Worm (Caenorhabditis elegans) whole organism, late embryonic: ENCODE measurements around the gene mam-5.

Experiments used
- C38D4.7 ChIP-seq: fragments of 200-800 bp; sonication (Bioruptor generic); optimal IDR thresholded peaks from 2 replicates; lab custom pipeline; 2018; ENCODE audit warnings: mild to moderate bottlenecking, missing genetic modification characterization, moderate library complexity, missing compliant biosample characterization
- K09A11.1 ChIP-seq: sonication (generic microtip); optimal IDR thresholded peaks from 2 replicates; lab custom pipeline; 2017; ENCODE audit warnings: antibody characterized with exemption, mild to moderate bottlenecking, missing genetic modification characterization, missing compliant biosample characterization; ENCODE audit not compliant: insufficient read depth
- ahr-1 ChIP-seq: sonication (generic microtip); optimal IDR thresholded peaks from 2 replicates; lab custom pipeline; 2016; ENCODE audit warnings: missing genetic modification characterization, missing compliant biosample characterization
- ceh-14 ChIP-seq: sonication (generic microtip); optimal IDR thresholded peaks from 2 replicates; lab custom pipeline; 2016; ENCODE audit warnings: missing genotype, missing genetic modification characterization, missing compliant biosample characterization
- ceh-19 ChIP-seq: fragments of 200-800 bp; sonication (Bioruptor generic); optimal IDR thresholded peaks from 2 replicates; lab custom pipeline; 2018; ENCODE audit warnings: mild to moderate bottlenecking, missing genetic modification characterization, missing compliant biosample characterization
- ceh-2 ChIP-seq: sonication (generic microtip); optimal IDR thresholded peaks from 2 replicates; lab custom pipeline; 2016; ENCODE audit warnings: missing genotype, missing genetic modification characterization, missing compliant biosample characterization
- ceh-22 ChIP-seq: sonication (generic microtip); optimal IDR thresholded peaks from 2 replicates; lab custom pipeline; 2017; ENCODE audit warnings: missing biosample characterization, missing genetic modification characterization
- ceh-30 ChIP-seq: fragments of 150-350 bp; optimal IDR thresholded peaks from 2 replicates; lab custom pipeline; 2014; ENCODE audit warnings: missing biosample characterization, missing genetic modification characterization
- ceh-34 ChIP-seq: sonication (generic microtip); optimal IDR thresholded peaks from 2 replicates; lab custom pipeline; 2016; ENCODE audit warnings: mild to moderate bottlenecking, missing genetic modification characterization, missing compliant biosample characterization
- ceh-48 ChIP-seq: sonication (generic microtip); optimal IDR thresholded peaks from 2 replicates; lab custom pipeline; 2016; ENCODE audit warnings: missing genetic modification characterization, inconsistent platforms, missing compliant biosample characterization
- ceh-6 ChIP-seq: fragments of 200-800 bp; sonication (Bioruptor generic); optimal IDR thresholded peaks from 2 replicates; lab custom pipeline; 2018; ENCODE audit warnings: mild to moderate bottlenecking, missing genetic modification characterization, missing compliant biosample characterization
- ceh-9 ChIP-seq: sonication (generic microtip); optimal IDR thresholded peaks from 2 replicates; lab custom pipeline; 2016; ENCODE audit warnings: mild to moderate bottlenecking, missing genetic modification characterization, inconsistent platforms, missing compliant biosample characterization
- dmd-4 ChIP-seq: sonication (generic microtip); optimal IDR thresholded peaks from 2 replicates; lab custom pipeline; 2016; ENCODE audit warnings: borderline replicate concordance, missing genetic modification characterization, missing compliant biosample characterization
- dve-1 ChIP-seq: sonication (generic microtip); optimal IDR thresholded peaks from 2 replicates; lab custom pipeline; 2017; ENCODE audit warnings: antibody characterized with exemption, mild to moderate bottlenecking, missing genetic modification characterization, missing compliant biosample characterization
- elt-2 ChIP-seq: sonication (generic microtip); optimal IDR thresholded peaks from 2 replicates; lab custom pipeline; 2016; ENCODE audit warnings: missing genetic modification reagents, missing genetic modification characterization, missing compliant biosample characterization
- ets-4 ChIP-seq: sonication (generic microtip); optimal IDR thresholded peaks from 2 replicates; lab custom pipeline; 2016; ENCODE audit warnings: missing genetic modification characterization, missing compliant biosample characterization
- fax-1 ChIP-seq: sonication (generic microtip); optimal IDR thresholded peaks from 2 replicates; lab custom pipeline; 2016; ENCODE audit warnings: missing genotype, missing genetic modification characterization, missing compliant biosample characterization
- fkh-6 ChIP-seq: sonication (generic microtip); optimal IDR thresholded peaks from 2 replicates; lab custom pipeline; 2016; ENCODE audit warnings: missing genetic modification characterization, missing compliant biosample characterization
- gmeb-2 ChIP-seq: sonication (generic microtip); optimal IDR thresholded peaks from 2 replicates; lab custom pipeline; 2016; ENCODE audit warnings: missing genetic modification characterization, inconsistent platforms, missing compliant biosample characterization
- hlh-13 ChIP-seq: fragments of 200-800 bp; sonication (Bioruptor generic); optimal IDR thresholded peaks from 2 replicates; lab custom pipeline; 2018; ENCODE audit warnings: mild to moderate bottlenecking, missing genetic modification characterization, missing compliant biosample characterization
- hlh-15 ChIP-seq: sonication (generic microtip); optimal IDR thresholded peaks from 2 replicates; lab custom pipeline; 2016; ENCODE audit warnings: missing genetic modification characterization, missing compliant biosample characterization
- hlh-6 ChIP-seq: sonication (generic microtip); optimal IDR thresholded peaks from 2 replicates; lab custom pipeline; 2016; ENCODE audit warnings: missing genotype, missing genetic modification characterization, missing compliant biosample characterization
- hlh-8 ChIP-seq: sonication (generic microtip); optimal IDR thresholded peaks from 2 replicates; lab custom pipeline; 2016; ENCODE audit warnings: missing genotype, missing genetic modification characterization, missing compliant biosample characterization
- lim-6 ChIP-seq: sonication (generic microtip); optimal IDR thresholded peaks from 2 replicates; lab custom pipeline; 2016; ENCODE audit warnings: missing genetic modification characterization, missing compliant biosample characterization
- lin-11 ChIP-seq: fragments of 200-800 bp; sonication (Bioruptor generic); optimal IDR thresholded peaks from 2 replicates; lab custom pipeline; 2018; ENCODE audit warnings: mild to moderate bottlenecking, missing genetic modification characterization, missing compliant biosample characterization
- madf-2 ChIP-seq: sonication (generic microtip); optimal IDR thresholded peaks from 2 replicates; lab custom pipeline; 2017; ENCODE audit warnings: missing genetic modification characterization, missing compliant biosample characterization
- mec-3 ChIP-seq: sonication (generic microtip); optimal IDR thresholded peaks from 2 replicates; lab custom pipeline; 2016; ENCODE audit warnings: borderline replicate concordance, missing genetic modification characterization, missing compliant biosample characterization
- nfya-1 ChIP-seq: sonication (generic microtip); optimal IDR thresholded peaks from 2 replicates; lab custom pipeline; 2017; ENCODE audit warnings: missing genetic modification characterization, mild to moderate bottlenecking, missing compliant biosample characterization, antibody characterized with exemption, moderate library complexity
- nhr-11 ChIP-seq: fragments of 150-350 bp; optimal IDR thresholded peaks from 2 replicates; lab custom pipeline; 2014; ENCODE audit warnings: missing biosample characterization, missing genetic modification characterization
- odd-2 ChIP-seq: sonication (generic microtip); optimal IDR thresholded peaks from 2 replicates; lab custom pipeline; 2017; ENCODE audit warnings: antibody characterized with exemption, mild to moderate bottlenecking, missing genetic modification characterization, missing compliant biosample characterization
- pax-1 ChIP-seq: fragments of 150-350 bp; optimal IDR thresholded peaks from 2 replicates; lab custom pipeline; 2014; ENCODE audit warnings: missing biosample characterization, missing genetic modification characterization
- pha-2 ChIP-seq: sonication (generic microtip); optimal IDR thresholded peaks from 2 replicates; lab custom pipeline; 2017; ENCODE audit warnings: mild to moderate bottlenecking, missing genetic modification characterization, missing compliant biosample characterization
- pha-4 ChIP-seq: fragments of 150-350 bp; optimal IDR thresholded peaks from 2 replicates; lab custom pipeline; 2018; ENCODE audit warnings: missing biosample characterization, missing genetic modification reagents, missing genetic modification characterization
- pqm-1 ChIP-seq: sonication (generic microtip); optimal IDR thresholded peaks from 2 replicates; lab custom pipeline; 2016; ENCODE audit warnings: missing genetic modification characterization, missing compliant biosample characterization
- pros-1 ChIP-seq: fragments of 150-350 bp; optimal IDR thresholded peaks from 2 replicates; lab custom pipeline; 2014; ENCODE audit warnings: missing biosample characterization, missing genetic modification reagents, missing genetic modification characterization
- ref-2 ChIP-seq: sonication (generic microtip); optimal IDR thresholded peaks from 2 replicates; lab custom pipeline; 2016; ENCODE audit warnings: missing genetic modification characterization, missing compliant biosample characterization
- syd-9 ChIP-seq: sonication (generic microtip); optimal IDR thresholded peaks from 2 replicates; lab custom pipeline; 2016; ENCODE audit warnings: mild to moderate bottlenecking, missing genetic modification characterization, moderate library complexity, missing compliant biosample characterization
- ttx-3 ChIP-seq: sonication (generic microtip); optimal IDR thresholded peaks from 2 replicates; lab custom pipeline; 2016; ENCODE audit warnings: missing genetic modification reagents, missing genetic modification characterization, missing compliant biosample characterization
- unc-3 ChIP-seq, 2 experiments: fragments of 200-800 bp in 1 of 2; sonication (Bioruptor generic) in 1 of 2; sonication (generic microtip) in 1 of 2; conservative IDR thresholded peaks in 1 of 2; optimal IDR thresholded peaks in 1 of 2; 2 replicates each; pipeline versions ENCODE4 v1.3.6 to Lab custom; 2016 to 2022; ENCODE audit warnings: missing compliant biosample characterization in 2 of 2, missing genetic modification characterization in 2 of 2, missing genetic modification reagents in 1 of 2
- zip-5 ChIP-seq: sonication (generic microtip); optimal IDR thresholded peaks from 2 replicates; lab custom pipeline; 2016; ENCODE audit warnings: missing genetic modification characterization, missing compliant biosample characterization

mam-5 gene

DNA sequence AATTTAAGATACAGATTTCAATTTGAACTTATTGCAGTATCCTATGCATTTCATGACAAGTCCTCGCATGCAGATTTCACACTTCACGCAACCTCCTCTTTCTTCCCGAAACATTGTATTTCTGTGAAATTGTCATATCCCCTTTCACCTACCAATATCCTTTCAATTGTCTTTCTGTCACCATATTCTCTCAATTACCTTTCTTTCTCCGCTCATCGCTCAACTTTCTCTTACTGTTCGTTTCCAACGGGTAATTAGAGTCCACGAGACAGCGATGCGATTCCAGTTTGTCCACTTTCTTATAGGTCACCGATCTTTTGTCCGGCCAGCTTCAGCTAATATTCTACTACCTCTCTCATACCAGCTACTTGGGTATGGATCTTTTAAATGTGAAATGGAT is at the start of gene mam-5:
Gene mam-5, plus strand, starts transcription at position 304 of the 400 bp plus-strand sequence.
- TF ChIP-seq lin-11 (tag; lab: Kevin White, UChicago) (no peak), unc-3 (GFP tag; conservative IDR thresholded peaks at IDR 0.05; lab: Robert Waterston, UW) (no peak), unc-3 (tag; optimal IDR thresholded peaks at IDR 0.05; lab: Kevin White, UChicago) (no peak), ceh-2 (tag; lab: Kevin White, UChicago) (no peak), ceh-14 (tag; lab: Kevin White, UChicago) (no peak)

DNA sequence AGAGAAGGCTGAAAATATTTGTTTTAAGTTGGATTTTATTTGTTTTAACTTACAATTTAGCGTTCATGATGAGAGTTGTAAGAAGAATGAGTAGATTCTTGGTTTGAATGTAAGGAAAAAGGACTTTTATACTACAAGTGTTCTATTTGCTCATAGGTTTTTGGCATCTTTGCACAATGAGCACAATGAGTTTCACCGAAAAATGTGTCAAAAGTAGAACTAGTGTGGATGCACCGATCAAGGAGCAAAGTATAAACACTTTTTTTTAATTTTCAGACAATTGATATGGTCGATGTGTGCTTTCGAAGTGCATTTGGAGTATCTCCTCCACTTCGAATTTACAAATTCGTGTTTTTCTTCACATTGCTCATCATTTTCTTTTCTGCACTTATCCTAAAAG is 46.4 kb upstream of the mam-5 start, which contains the start of gene fipr-11:
Gene fipr-11, minus strand, starts transcription at position 101 of the 400 bp plus-strand sequence.
- TF ChIP-seq hlh-8 (tag; lab: Kevin White, UChicago) (no peak), ahr-1 (tag; lab: Kevin White, UChicago) (no peak), pqm-1 (tag; lab: Kevin White, UChicago) (no peak), pha-4 (tag; lab: Kevin White, UChicago) (no peak), syd-9 (tag; lab: Kevin White, UChicago) (no peak), lim-6 (no peak), nhr-11 (no peak), nfya-1 (no peak), ceh-19 (GFP tag; lab: Kevin White, UChicago) (no peak), hlh-6 (tag; lab: Kevin White, UChicago) (no peak), pha-2 (no peak), ceh-9 (tag; lab: Kevin White, UChicago) (no peak), elt-2 (tag; lab: Kevin White, UChicago) (no peak), madf-2 (tag; lab: Kevin White, UChicago) (no peak)

DNA sequence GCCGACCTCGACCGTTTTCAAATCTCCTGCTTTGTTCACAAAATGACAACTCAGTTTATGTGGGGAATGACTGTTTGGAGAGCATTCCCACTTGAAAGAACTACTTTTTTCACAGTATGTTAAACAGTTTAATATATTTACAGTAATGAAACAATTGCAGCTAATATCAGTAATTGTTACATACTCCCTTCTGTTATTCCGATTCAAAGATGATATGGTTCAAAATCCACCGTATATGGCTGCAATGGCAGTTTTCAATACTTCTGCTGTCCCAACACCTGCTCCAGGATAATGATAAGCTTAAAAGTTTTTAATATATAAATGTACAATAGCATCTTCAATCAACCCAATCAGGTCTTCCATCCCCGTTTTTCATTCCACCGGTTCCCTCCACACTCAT is 45.3 kb upstream of the mam-5 start:
- TF ChIP-seq zip-5 (tag; lab: Kevin White, UChicago) (no peak), dve-1 (tag; lab: Kevin White, UChicago) (no peak), ttx-3 (no peak), ceh-22 (tag; lab: Kevin White, UChicago) (no peak), syd-9 (tag; lab: Kevin White, UChicago) (no peak), ceh-19 (GFP tag; lab: Kevin White, UChicago) (no peak), fkh-6 (tag; lab: Kevin White, UChicago) (no peak), pros-1 (tag; lab: Kevin White, UChicago) (no peak), gmeb-2 (tag; lab: Kevin White, UChicago) (no peak)

DNA sequence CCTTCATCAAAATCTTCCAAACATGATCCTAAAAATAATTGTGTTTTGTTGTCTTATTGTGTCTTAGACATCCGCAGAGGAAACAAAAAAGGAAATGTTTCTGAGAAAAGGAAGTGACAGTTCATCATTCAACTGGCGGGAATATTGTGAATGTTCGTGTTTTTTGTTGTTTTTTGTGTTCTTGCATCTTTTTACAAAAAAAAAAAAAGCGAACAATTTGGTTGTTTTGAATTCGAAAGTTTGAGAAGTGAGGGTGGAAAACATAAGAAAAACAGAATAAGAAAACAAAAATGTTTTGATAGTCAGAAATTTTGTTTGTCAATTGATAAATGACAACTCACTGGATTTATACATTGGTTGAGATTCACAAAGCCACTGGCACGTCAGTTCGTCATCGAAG is 42.9 kb upstream of the mam-5 start:
- no peak for TF ChIP-seq dmd-4 (tag; lab: Kevin White, UChicago)
- TF ChIP-seq hlh-15 (tag; lab: Kevin White, UChicago): no peak
- TF ChIP-seq fax-1 (tag; lab: Kevin White, UChicago): no peak
- TF ChIP-seq odd-2: no peak
- no peak for TF ChIP-seq zip-5 (tag; lab: Kevin White, UChicago)
- TF ChIP-seq ceh-6 (GFP tag; lab: Kevin White, UChicago): no peak
- no peak for TF ChIP-seq C38D4.7 (GFP tag; lab: Kevin White, UChicago)
- no peak for TF ChIP-seq fkh-6 (tag; lab: Kevin White, UChicago)
- TF ChIP-seq ceh-34 (tag; lab: Kevin White, UChicago): no peak
- TF ChIP-seq ceh-30 (tag; lab: Kevin White, UChicago): no peak
- no peak for TF ChIP-seq hlh-13 (GFP tag; lab: Kevin White, UChicago)
- no peak for TF ChIP-seq ref-2 (tag; lab: Kevin White, UChicago)
- no peak for TF ChIP-seq ets-4 (tag; lab: Kevin White, UChicago)
- TF ChIP-seq mec-3 (tag; lab: Kevin White, UChicago): no peak
- no peak for TF ChIP-seq dve-1 (tag; lab: Kevin White, UChicago)
- TF ChIP-seq ceh-48 (tag; lab: Kevin White, UChicago): no peak
- TF ChIP-seq K09A11.1 (tag; lab: Kevin White, UChicago): no peak
- TF ChIP-seq pax-1 (tag; lab: Kevin White, UChicago): no peak
